Worm (Caenorhabditis elegans) whole organism, mixed stage, embryonic: ENCODE data around the gene bgnt-1.3.

Source experiments
- ceh-43 ChIP-seq: fragments of 200-800 bp; sonication (Bioruptor generic); optimal IDR thresholded peaks from 2 replicates; lab custom pipeline; 2018; ENCODE audit warnings: mild to moderate bottlenecking, missing genetic modification characterization, moderate library complexity, missing compliant biosample characterization
- cnd-1 ChIP-seq: fragments of 200-800 bp; sonication (Bioruptor generic); optimal IDR thresholded peaks from 2 replicates; lab custom pipeline; 2018; ENCODE audit warnings: mild to moderate bottlenecking, missing genetic modification characterization, missing compliant biosample characterization
- elt-1 ChIP-seq: sonication (generic microtip); optimal IDR thresholded peaks from 2 replicates; lab custom pipeline; 2017; ENCODE audit warnings: missing genetic modification characterization, mild to moderate bottlenecking, missing compliant biosample characterization, antibody characterized with exemption, moderate library complexity, borderline replicate concordance; ENCODE audit not compliant: insufficient read depth
- elt-3 ChIP-seq: fragments of 150-350 bp; optimal IDR thresholded peaks from 2 replicates; lab custom pipeline; 2014; ENCODE audit warnings: missing biosample characterization, missing genetic modification characterization
- lin-13 ChIP-seq: fragments of 150-350 bp; optimal IDR thresholded peaks from 2 replicates; lab custom pipeline; 2014; ENCODE audit warnings: missing biosample characterization, missing genetic modification characterization
- sptf-1 ChIP-seq: sonication (generic microtip); optimal IDR thresholded peaks from 2 replicates; lab custom pipeline; 2017; ENCODE audit warnings: mild to moderate bottlenecking, missing genetic modification characterization, moderate library complexity, missing compliant biosample characterization
- tbx-8 ChIP-seq: fragments of 200-800 bp; sonication (Bioruptor generic); optimal IDR thresholded peaks from 2 replicates; lab custom pipeline; 2018; ENCODE audit warnings: mild to moderate bottlenecking, missing genetic modification characterization, moderate library complexity, missing compliant biosample characterization

DNA sequence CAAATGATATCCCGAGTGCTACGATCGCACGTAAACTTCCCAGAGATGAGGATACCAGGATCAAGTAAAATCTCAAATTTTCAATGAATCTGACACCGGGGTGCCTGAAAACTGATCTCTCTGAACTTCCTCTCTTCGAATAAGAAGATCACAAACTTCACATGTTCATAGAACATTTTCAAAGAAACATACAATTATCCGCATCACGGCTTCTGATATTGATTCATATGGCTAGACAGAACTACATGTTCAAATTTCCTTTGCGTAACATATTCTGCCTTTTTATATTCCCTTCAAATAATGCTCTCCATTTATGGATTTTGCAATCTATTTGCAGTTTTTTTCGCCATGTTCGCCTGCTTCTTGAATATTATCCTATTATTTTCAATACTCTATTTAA lies 40.8 kb upstream of the bgnt-1.3 start, which contains the start of gene srbc-83:
- TF ChIP-seq cnd-1 (tag; lab: Kevin White, UChicago) (no peak), elt-3 (no peak), tbx-8 (GFP tag; lab: Kevin White, UChicago) (no peak), elt-1 (no peak), ceh-43 (GFP tag; lab: Kevin White, UChicago) (no peak), lin-13 (tag; lab: Kevin White, UChicago) (no peak), sptf-1 (no peak)
